Fruit fly (Drosophila melanogaster) whole organism, embryonic: Measurements from ENCODE around the gene TfIIS.

Experiments used
- ATbp ChIP-seq: fragments of 200-800 bp; sonication (Bioruptor generic); optimal IDR thresholded peaks from 2 replicates; lab custom pipeline; 2017; ENCODE audit warnings: missing biosample characterization, mild to moderate bottlenecking, missing genetic modification characterization, missing genetic modification reagents
- Ada2b ChIP-seq: fragments of 200-800 bp; sonication (Bioruptor generic); IDR thresholded peaks from 2 replicates; pipeline ENCODE4 v1.3.6; 2022; ENCODE audit warnings: missing biosample characterization, missing genetic modification characterization
- CG10462 ChIP-seq: fragments of 200-800 bp; sonication (Bioruptor generic); optimal IDR thresholded peaks from 2 replicates; lab custom pipeline; 2016; ENCODE audit warnings: missing biosample characterization, missing genetic modification characterization
- CG11085 ChIP-seq: fragments of 200-800 bp; sonication (Bioruptor generic); IDR thresholded peaks from 2 replicates; pipeline ENCODE4 v1.3.6; 2022; ENCODE audit warnings: missing biosample characterization, missing genetic modification characterization
- CG11504 ChIP-seq: fragments of 200-800 bp; sonication (Bioruptor generic); optimal IDR thresholded peaks from 3 replicates; lab custom pipeline; 2019; ENCODE audit warnings: missing biosample characterization, mild to moderate bottlenecking, missing genetic modification characterization, moderate library complexity
- CG11696 ChIP-seq: fragments of 200-800 bp; sonication (Bioruptor generic); IDR thresholded peaks from 2 replicates; pipeline ENCODE4 v1.3.6; 2022; ENCODE audit warnings: missing biosample characterization, missing genetic modification characterization
- CG13894 ChIP-seq: fragments of 200-800 bp; sonication (Bioruptor generic); optimal IDR thresholded peaks from 3 replicates; lab custom pipeline; 2018; ENCODE audit warnings: missing biosample characterization, mild to moderate bottlenecking, missing genetic modification characterization, moderate library complexity
- CG15073 ChIP-seq: fragments of 200-800 bp; sonication (Bioruptor generic); optimal IDR thresholded peaks from 2 replicates; lab custom pipeline; 2016; ENCODE audit warnings: missing biosample characterization, missing genetic modification characterization
- CG17186 ChIP-seq: fragments of 200-800 bp; sonication (Bioruptor generic); optimal IDR thresholded peaks from 3 replicates; lab custom pipeline; 2017; ENCODE audit warnings: missing biosample characterization, missing genetic modification reagents, missing genetic modification characterization
- CG17361 ChIP-seq: fragments of 200-800 bp; sonication (Bioruptor generic); IDR thresholded peaks from 3 replicates; pipeline ENCODE4 v1.3.6; 2022; ENCODE audit warnings: missing biosample characterization, missing genetic modification characterization
- CG17912 ChIP-seq: fragments of 200-800 bp; sonication (Bioruptor generic); optimal IDR thresholded peaks from 2 replicates; lab custom pipeline; 2018; ENCODE audit warnings: missing biosample characterization, mild to moderate bottlenecking, missing genetic modification characterization
- CG2120 ChIP-seq: fragments of 200-800 bp; sonication (Bioruptor generic); optimal IDR thresholded peaks from 3 replicates; lab custom pipeline; 2016; ENCODE audit warnings: missing biosample characterization, missing genetic modification characterization
- CG30403 ChIP-seq: fragments of 200-800 bp; sonication (Bioruptor generic); optimal IDR thresholded peaks from 3 replicates; lab custom pipeline; 2016; ENCODE audit warnings: missing biosample characterization, missing genetic modification characterization
- CG32532 ChIP-seq: fragments of 200-800 bp; sonication (Bioruptor generic); IDR thresholded peaks from 2 replicates; pipeline ENCODE4 v1.3.6; 2022; ENCODE audit warnings: missing biosample characterization, missing genetic modification characterization
- CG4820 ChIP-seq: fragments of 200-800 bp; sonication (Bioruptor generic); optimal IDR thresholded peaks from 3 replicates; lab custom pipeline; 2016; ENCODE audit warnings: missing biosample characterization, missing genetic modification characterization
- CG6689 ChIP-seq: fragments of 200-800 bp; sonication (Bioruptor generic); IDR thresholded peaks from 2 replicates; pipeline ENCODE4 v1.3.6; 2022; ENCODE audit warnings: missing biosample characterization, missing genetic modification characterization
- CG6813 ChIP-seq: fragments of 200-800 bp; sonication (Bioruptor generic); optimal IDR thresholded peaks from 2 replicates; lab custom pipeline; 2017; ENCODE audit warnings: missing biosample characterization, missing genetic modification characterization, mild to moderate bottlenecking, moderate library complexity, missing genetic modification reagents
- CG7963 ChIP-seq: fragments of 200-800 bp; sonication (Bioruptor generic); IDR thresholded peaks from 3 replicates; pipeline ENCODE4 v1.3.6; 2022; ENCODE audit warnings: missing biosample characterization, missing genetic modification characterization; ENCODE audit not compliant: partially characterized antibody
- CG9609 ChIP-seq: fragments of 200-800 bp; sonication (Bioruptor generic); optimal IDR thresholded peaks from 3 replicates; lab custom pipeline; 2016; ENCODE audit warnings: missing biosample characterization, missing genetic modification characterization
- Chrac-16 ChIP-seq: fragments of 200-800 bp; sonication (Bioruptor generic); optimal IDR thresholded peaks from 3 replicates; lab custom pipeline; 2016; ENCODE audit warnings: missing biosample characterization, missing genetic modification characterization
- Deaf1 ChIP-seq: fragments of 200-800 bp; optimal IDR thresholded peaks from 3 replicates; lab custom pipeline; 2019; ENCODE audit warnings: missing biosample characterization, mild to moderate bottlenecking, missing genetic modification characterization, moderate library complexity
- Doc3 ChIP-seq: fragments of 200-800 bp; sonication (Bioruptor generic); IDR thresholded peaks from 3 replicates; pipeline ENCODE4 v1.3.6; 2022; ENCODE audit warnings: missing biosample characterization, missing genetic modification characterization; ENCODE audit not compliant: partially characterized antibody
- GATAe ChIP-seq: fragments of 200-800 bp; sonication (Bioruptor generic); conservative IDR thresholded peaks from 2 replicates; pipeline ENCODE4 v1.3.6; 2022; ENCODE audit warnings: missing biosample characterization, missing genetic modification characterization
- HLH54F ChIP-seq: fragments of 200-800 bp; sonication (Bioruptor generic); optimal IDR thresholded peaks from 3 replicates; lab custom pipeline; 2016; ENCODE audit warnings: missing biosample characterization, missing genetic modification characterization
- Meics ChIP-seq: fragments of 200-800 bp; sonication (Bioruptor generic); optimal IDR thresholded peaks from 2 replicates; lab custom pipeline; 2017; ENCODE audit warnings: missing biosample characterization, mild to moderate bottlenecking, missing genetic modification characterization
- Oli ChIP-seq: fragments of 200-800 bp; sonication (Bioruptor generic); optimal IDR thresholded peaks from 2 replicates; lab custom pipeline; 2018; ENCODE audit warnings: missing biosample characterization, mild to moderate bottlenecking, missing genetic modification characterization, moderate library complexity
- Sox100B ChIP-seq: fragments of 200-800 bp; sonication (Bioruptor generic); optimal IDR thresholded peaks from 3 replicates; lab custom pipeline; 2018; ENCODE audit warnings: missing biosample characterization, mild to moderate bottlenecking, missing genetic modification characterization
- abd-A ChIP-seq: fragments of 200-800 bp; sonication (Bioruptor generic); optimal IDR thresholded peaks from 3 replicates; lab custom pipeline; 2019; ENCODE audit warnings: missing biosample characterization, mild to moderate bottlenecking, missing genetic modification characterization, moderate library complexity
- ap ChIP-seq: fragments of 200-800 bp; sonication (Bioruptor generic); IDR thresholded peaks from 2 replicates; pipeline ENCODE4 v1.3.6; 2022; ENCODE audit warnings: missing biosample characterization, missing genetic modification characterization
- chif ChIP-seq, 2 experiments: fragments of 200-800 bp; sonication (Bioruptor generic); optimal IDR thresholded peaks; 3 replicates each; lab custom pipeline; 2016; ENCODE audit warnings: missing biosample characterization in 2 of 2, missing genetic modification characterization in 2 of 2
- cwo ChIP-seq: fragments of 200-800 bp; sonication (Bioruptor generic); optimal IDR thresholded peaks from 3 replicates; lab custom pipeline; 2017; ENCODE audit warnings: missing biosample characterization, missing genetic modification characterization, mild to moderate bottlenecking, moderate library complexity, missing genetic modification reagents
- dysf ChIP-seq: fragments of 200-800 bp; sonication (Bioruptor generic); IDR thresholded peaks from 3 replicates; pipeline ENCODE4 v1.3.6; 2022; ENCODE audit warnings: missing biosample characterization, missing genetic modification characterization
- fd3F ChIP-seq: fragments of 200-800 bp; sonication (Bioruptor generic); optimal IDR thresholded peaks from 2 replicates; lab custom pipeline; 2018; ENCODE audit warnings: missing biosample characterization, mild to moderate bottlenecking, missing genetic modification characterization, moderate library complexity
- gfzf ChIP-seq: fragments of 200-800 bp; sonication (Bioruptor generic); optimal IDR thresholded peaks from 2 replicates; lab custom pipeline; 2016; ENCODE audit warnings: missing biosample characterization, mild to moderate bottlenecking, missing genetic modification characterization, moderate library complexity
- grn ChIP-seq: fragments of 200-800 bp; sonication (Bioruptor generic); optimal IDR thresholded peaks from 3 replicates; lab custom pipeline; 2017; ENCODE audit warnings: missing biosample characterization, missing genetic modification characterization
- ham ChIP-seq: fragments of 200-800 bp; sonication (Bioruptor generic); IDR thresholded peaks from 2 replicates; pipeline ENCODE4 v1.3.6; 2022; ENCODE audit warnings: missing biosample characterization, missing genetic modification characterization
- insv ChIP-seq, 2 experiments: fragments of 200-800 bp; sonication (Bioruptor generic); optimal IDR thresholded peaks; 3 replicates each; lab custom pipeline; 2016 to 2018; ENCODE audit warnings: missing biosample characterization in 2 of 2, missing genetic modification characterization in 2 of 2
- ken ChIP-seq: fragments of 200-800 bp; sonication (Bioruptor generic); IDR thresholded peaks from 3 replicates; pipeline ENCODE4 v1.3.6; 2022; ENCODE audit warnings: missing biosample characterization, missing genetic modification characterization
- lab ChIP-seq: fragments of 200-800 bp; sonication (Bioruptor generic); optimal IDR thresholded peaks from 3 replicates; lab custom pipeline; 2017; ENCODE audit warnings: missing biosample characterization, missing genetic modification characterization, mild to moderate bottlenecking, moderate library complexity, missing genetic modification reagents
- lilli ChIP-seq: fragments of 200-800 bp; sonication (Bioruptor generic); optimal IDR thresholded peaks from 3 replicates; lab custom pipeline; 2016; ENCODE audit warnings: missing biosample characterization, missing genetic modification characterization
- lov ChIP-seq, 2 experiments: fragments of 200-800 bp in 1 of 2; fragments of >200 bp in 1 of 2; sonication (Bioruptor generic) in 1 of 2; IDR thresholded peaks in 1 of 2; optimal IDR thresholded peaks in 1 of 2; 2 replicates in 1 of 2; 3 replicates in 1 of 2; pipeline versions ENCODE4 v1.3.6 to Lab custom; 2017 to 2022; ENCODE audit warnings: missing biosample characterization in 1 of 2, missing genetic modification characterization in 1 of 2
- prd ChIP-seq, 3 experiments: fragments of >200 bp in 2 of 3; fragments of 200-800 bp in 1 of 3; sonication (Bioruptor generic) in 1 of 3; optimal IDR thresholded peaks in 2 of 3; IDR thresholded peaks in 1 of 3; 2 replicates in 2 of 3; 3 replicates in 1 of 3; pipeline versions ENCODE4 v1.3.6 to Lab custom; 2017 to 2022; ENCODE audit warnings: missing biosample characterization in 1 of 3, missing genetic modification characterization in 1 of 3
- sens ChIP-seq: fragments of 200-800 bp; sonication (Bioruptor generic); peaks from one replicate; lab custom pipeline; 2016; ENCODE audit warnings: missing biosample characterization, missing genetic modification characterization
- tgo ChIP-seq: fragments of 200-800 bp; sonication (Bioruptor generic); IDR thresholded peaks from 3 replicates; pipeline ENCODE4 v1.3.6; 2022; ENCODE audit warnings: missing biosample characterization, missing genetic modification characterization
- tin ChIP-seq: fragments of 200-800 bp; sonication (Bioruptor generic); optimal IDR thresholded peaks from 3 replicates; lab custom pipeline; 2016; ENCODE audit warnings: missing biosample characterization, missing genetic modification characterization

The TfIIS gene

dm6 chr2L:15052805-15053388, 7.7 kb downstream of the TfIIS start:
- no peak for TF ChIP-seq Doc3 (GFP tag; lab: Robert Waterston, UW)
- TF ChIP-seq dysf (GFP tag; lab: Robert Waterston, UW), result peak; percentile 57; the same call in 2 of the 3 replicates
- no peak for TF ChIP-seq CG17361
- TF ChIP-seq CG2120 (GFP tag; lab: Kevin White, UChicago), result peak; percentile 9
- peak; percentile 91 for TF ChIP-seq CG15073 (GFP tag; lab: Kevin White, UChicago)
- peak; percentile 24 for TF ChIP-seq Meics (GFP tag; lab: Kevin White, UChicago)
- TF ChIP-seq insv (GFP tag; optimal IDR thresholded peaks at IDR 0.05; lab: Kevin White, UChicago), result no peak
- peak; percentile 11 for TF ChIP-seq Oli (tag; lab: Kevin White, UChicago)
- TF ChIP-seq CG11504, result no peak
- TF ChIP-seq CG30403 (GFP tag; lab: Kevin White, UChicago), result peak; percentile 8
- TF ChIP-seq sens (GFP tag; lab: Kevin White, UChicago), result peak; percentile 76
- no peak for TF ChIP-seq CG32532 (GFP tag; lab: Robert Waterston, UW)
- TF ChIP-seq CG6813, result no peak
- TF ChIP-seq CG11696 (GFP tag; lab: Robert Waterston, UW), result no peak
- TF ChIP-seq ham (GFP tag; lab: Robert Waterston, UW), result no peak
- no peak for TF ChIP-seq prd (optimal IDR thresholded peaks at IDR 0.05; lab: Kevin White, UChicago)
- TF ChIP-seq prd (GFP tag; IDR thresholded peaks at IDR 0.05; lab: Robert Waterston, UW), result 0 out of 3 replicates have a peak, but pooled peaks have one; percentile 18
- TF ChIP-seq lov (optimal IDR thresholded peaks at IDR 0.05; lab: Kevin White, UChicago), result no peak
- no peak for TF ChIP-seq lov (GFP tag; IDR thresholded peaks at IDR 0.05; lab: Robert Waterston, UW)
- TF ChIP-seq CG17912 (GFP tag; lab: Kevin White, UChicago), result no peak
- TF ChIP-seq GATAe (GFP tag; lab: Robert Waterston, UW), result no peak
- TF ChIP-seq chif (GFP tag; optimal IDR thresholded peaks at IDR 0.05; lab: Kevin White, UChicago), result peak in 1 of 2 experiments; percentile 27
- TF ChIP-seq lab (GFP tag; lab: Kevin White, UChicago), result peak; percentile 10
- TF ChIP-seq CG17186, result no peak
- TF ChIP-seq Deaf1 (tag; lab: Kevin White, UChicago), result no peak
- TF ChIP-seq tgo (GFP tag; lab: Robert Waterston, UW), result 0 out of 3 replicates have a peak, but pooled peaks have one; percentile 35
- peak; percentile 36; the same call in 1 of the 2 replicates for TF ChIP-seq CG6689 (GFP tag; lab: Robert Waterston, UW)
- TF ChIP-seq CG4820 (GFP tag; lab: Kevin White, UChicago), result peak; percentile 26
- no peak for TF ChIP-seq Chrac-16 (GFP tag; lab: Kevin White, UChicago)
- no peak for TF ChIP-seq gfzf (GFP tag; lab: Kevin White, UChicago)
- TF ChIP-seq cwo (GFP tag; lab: Kevin White, UChicago), result no peak
- TF ChIP-seq ken (GFP tag; lab: Robert Waterston, UW), result no peak
- no peak for TF ChIP-seq CG9609
- TF ChIP-seq abd-A (tag; lab: Kevin White, UChicago), result no peak
- TF ChIP-seq Ada2b (GFP tag; lab: Robert Waterston, UW), result 0 out of 2 replicates have a peak, but pooled peaks have one; percentile 13
- no peak for TF ChIP-seq CG10462 (GFP tag; lab: Kevin White, UChicago)
- peak; percentile 32 for TF ChIP-seq Sox100B (GFP tag; lab: Kevin White, UChicago)
- TF ChIP-seq fd3F (GFP tag; lab: Kevin White, UChicago), result no peak
- peak; percentile 14 for TF ChIP-seq lilli (GFP tag; lab: Kevin White, UChicago)
- no peak for TF ChIP-seq CG11085 (GFP tag; lab: Robert Waterston, UW)
- TF ChIP-seq CG7963 (GFP tag; lab: Robert Waterston, UW), result no peak
- peak; percentile 27; the same call in 1 of the 2 replicates for TF ChIP-seq ap (GFP tag; lab: Robert Waterston, UW)
- no peak for TF ChIP-seq tin
- no peak for TF ChIP-seq CG13894 (tag; lab: Kevin White, UChicago)
- TF ChIP-seq ATbp (GFP tag; lab: Kevin White, UChicago), result no peak
- TF ChIP-seq HLH54F, result no peak
- TF ChIP-seq grn, result peak; percentile 24
